Worm (Caenorhabditis elegans) whole organism, L1 larva: Measurements from ENCODE around the gene srw-140.

Experiments
- C04F5.9 ChIP-seq: sonication (generic microtip); optimal IDR thresholded peaks from 2 replicates; lab custom pipeline; 2016; ENCODE audit warnings: missing genetic modification characterization, missing compliant biosample characterization
- C34B4.2 ChIP-seq: sonication (generic microtip); optimal IDR thresholded peaks from 2 replicates; lab custom pipeline; 2017; ENCODE audit warnings: mild to moderate bottlenecking, missing genetic modification characterization, missing compliant biosample characterization
- Y116A8C.19 ChIP-seq: sonication (generic microtip); optimal IDR thresholded peaks from 2 replicates; lab custom pipeline; 2016; ENCODE audit warnings: missing compliant biosample characterization, missing genetic modification characterization, borderline replicate concordance
- ceh-63 ChIP-seq: fragments of 200-800 bp; sonication (Bioruptor generic); optimal IDR thresholded peaks from 2 replicates; lab custom pipeline; 2018; ENCODE audit warnings: mild to moderate bottlenecking, missing genetic modification characterization, missing compliant biosample characterization
- ceh-8 ChIP-seq: fragments of 200-800 bp; sonication (Bioruptor generic); optimal IDR thresholded peaks from 2 replicates; lab custom pipeline; 2018; ENCODE audit warnings: mild to moderate bottlenecking, missing genetic modification characterization, moderate library complexity, missing compliant biosample characterization
- ceh-88 ChIP-seq: fragments of 200-800 bp; sonication (Bioruptor generic); IDR thresholded peaks from 2 replicates; pipeline ENCODE4 v1.3.6; 2022; ENCODE audit warnings: missing genetic modification characterization, missing compliant biosample characterization
- ces-1 ChIP-seq: fragments of 150-350 bp; optimal IDR thresholded peaks from 2 replicates; lab custom pipeline; 2014; ENCODE audit warnings: missing biosample characterization, missing genetic modification reagents, missing genetic modification characterization
- efl-1 ChIP-seq, 4 experiments: fragments of 150-350 bp; optimal IDR thresholded peaks in 3 of 4; peaks in 1 of 4; 1 replicate in 1 of 4; 2 replicates in 3 of 4; lab custom pipeline; 2014; ENCODE audit warnings: missing biosample characterization in 2 of 4, missing genetic modification characterization in 2 of 4, missing genetic modification reagents in 2 of 4
- efl-3 ChIP-seq: fragments of 200-800 bp; sonication (Bioruptor generic); optimal IDR thresholded peaks from 2 replicates; lab custom pipeline; 2018; ENCODE audit warnings: mild to moderate bottlenecking, missing genetic modification characterization, missing compliant biosample characterization
- elt-2 ChIP-seq: sonication (generic microtip); optimal IDR thresholded peaks from 2 replicates; lab custom pipeline; 2016; ENCODE audit warnings: missing genetic modification characterization, mild to moderate bottlenecking, inconsistent platforms, missing compliant biosample characterization, missing genetic modification reagents
- fkh-10 ChIP-seq: sonication (generic microtip); optimal IDR thresholded peaks from 2 replicates; lab custom pipeline; 2017; ENCODE audit warnings: missing biosample characterization, missing genetic modification reagents, missing genetic modification characterization
- fkh-4 ChIP-seq: sonication (generic microtip); optimal IDR thresholded peaks from 2 replicates; lab custom pipeline; 2016; ENCODE audit warnings: missing compliant biosample characterization, missing genetic modification characterization, borderline replicate concordance
- irx-1 ChIP-seq: sonication (generic microtip); optimal IDR thresholded peaks from 2 replicates; lab custom pipeline; 2016; ENCODE audit warnings: missing genetic modification characterization, missing compliant biosample characterization
- jun-1 ChIP-seq: fragments of 150-350 bp; optimal IDR thresholded peaks from 2 replicates; lab custom pipeline; 2014; ENCODE audit warnings: missing biosample characterization, missing genetic modification reagents, missing genetic modification characterization
- lin-15B ChIP-seq: fragments of 150-350 bp; sonication (generic microtip); optimal IDR thresholded peaks from 3 replicates; lab custom pipeline; 2014; ENCODE audit warnings: missing biosample characterization, missing genetic modification characterization
- lin-39 ChIP-seq: fragments of 150-350 bp; optimal IDR thresholded peaks from 2 replicates; lab custom pipeline; 2014; ENCODE audit warnings: missing biosample characterization, missing genetic modification reagents, missing genetic modification characterization
- mab-9 ChIP-seq: fragments of 200-800 bp; sonication (Bioruptor generic); IDR thresholded peaks from 2 replicates; pipeline ENCODE4 v1.3.6; 2022; ENCODE audit warnings: missing genetic modification reagents, missing genetic modification characterization, missing compliant biosample characterization
- nhr-11 ChIP-seq: fragments of 150-350 bp; optimal IDR thresholded peaks from 2 replicates; lab custom pipeline; 2014; ENCODE audit warnings: missing biosample characterization, missing genetic modification characterization
- nhr-237 ChIP-seq: fragments of 150-350 bp; optimal IDR thresholded peaks from 2 replicates; lab custom pipeline; 2014; ENCODE audit warnings: missing biosample characterization, missing genetic modification characterization
- nhr-28 ChIP-seq: fragments of 150-350 bp; optimal IDR thresholded peaks from 2 replicates; lab custom pipeline; 2014; ENCODE audit warnings: missing biosample characterization, missing genetic modification characterization
- nhr-47 ChIP-seq: sonication (generic microtip); optimal IDR thresholded peaks from 2 replicates; lab custom pipeline; 2016; ENCODE audit warnings: mild to moderate bottlenecking, missing genetic modification characterization, moderate library complexity, missing compliant biosample characterization
- nhr-71 ChIP-seq: sonication (generic microtip); optimal IDR thresholded peaks from 2 replicates; lab custom pipeline; 2016; ENCODE audit warnings: mild to moderate bottlenecking, missing genetic modification characterization, moderate library complexity, missing compliant biosample characterization
- nhr-85 ChIP-seq: sonication (generic microtip); peaks from one replicate; lab custom pipeline; 2016; ENCODE audit warnings: missing genetic modification characterization, inconsistent platforms, missing compliant biosample characterization
- pag-3 ChIP-seq: sonication (generic microtip); optimal IDR thresholded peaks from 2 replicates; lab custom pipeline; 2017; ENCODE audit warnings: missing genetic modification characterization, mild to moderate bottlenecking, missing compliant biosample characterization, antibody characterized with exemption, borderline replicate concordance; ENCODE audit not compliant: insufficient read depth
- pax-3 ChIP-seq: fragments of 200-800 bp; sonication (Bioruptor generic); optimal IDR thresholded peaks from 2 replicates; lab custom pipeline; 2018; ENCODE audit warnings: mild to moderate bottlenecking, missing genetic modification characterization, moderate library complexity, missing compliant biosample characterization
- snpc-4 ChIP-seq: fragments of 150-350 bp; optimal IDR thresholded peaks from 2 replicates; lab custom pipeline; 2014; ENCODE audit warnings: missing biosample characterization, missing genetic modification characterization
- sptf-1 ChIP-seq: fragments of 150-350 bp; optimal IDR thresholded peaks from 2 replicates; lab custom pipeline; 2014; ENCODE audit warnings: missing biosample characterization, missing genetic modification characterization
- sup-37 ChIP-seq: fragments of 200-800 bp; sonication (Bioruptor generic); optimal IDR thresholded peaks from 2 replicates; lab custom pipeline; 2018; ENCODE audit warnings: mild to moderate bottlenecking, missing genetic modification characterization, missing compliant biosample characterization
- tbx-2 ChIP-seq: sonication (generic microtip); optimal IDR thresholded peaks from 2 replicates; lab custom pipeline; 2016; ENCODE audit warnings: missing genetic modification characterization, missing compliant biosample characterization
- vab-15 ChIP-seq: sonication (generic microtip); optimal IDR thresholded peaks from 2 replicates; lab custom pipeline; 2017; ENCODE audit warnings: missing genotype, mild to moderate bottlenecking, missing genetic modification characterization, missing compliant biosample characterization

Gene srw-140

ce11 chrV:5169586-5169985 lies 4.1 kb downstream of the srw-140 start, which contains the start of gene srt-64:
TSS of gene srt-64 (minus strand) at chrV:5169686.
- no peak for TF ChIP-seq efl-1 (optimal IDR thresholded peaks at IDR 0.05; lab: Kevin White, UChicago)
- no peak for TF ChIP-seq efl-1 (GFP tag; optimal IDR thresholded peaks at IDR 0.05 in 1 of 2; lab: Kevin White, UChicago)
- no peak for TF ChIP-seq nhr-11
- no peak for TF ChIP-seq irx-1
- TF ChIP-seq nhr-237 (tag; lab: Kevin White, UChicago) = no peak
- no peak for TF ChIP-seq pag-3
- TF ChIP-seq mab-9 = no peak
- TF ChIP-seq tbx-2 (tag; lab: Kevin White, UChicago) = no peak

- TF ChIP-seq lin-39 (tag; lab: Kevin White, UChicago) (no peak), nhr-85 (tag; lab: Kevin White, UChicago) (no peak), fkh-4 (tag; lab: Kevin White, UChicago) (no peak), efl-3 (GFP tag; lab: Kevin White, UChicago) (no peak)
These were observed 7.3 kb downstream of the srw-140 start, which contains the start of gene srt-65 for ce11 chrV:5172833-5173232. TSS of gene srt-65 (minus strand) at chrV:5172933.

- TF ChIP-seq nhr-11 (no peak), nhr-71 (tag; lab: Kevin White, UChicago) (no peak), nhr-85 (tag; lab: Kevin White, UChicago) (no peak), efl-1 (optimal IDR thresholded peaks at IDR 0.05; lab: Kevin White, UChicago) (no peak), efl-1 (GFP tag; optimal IDR thresholded peaks at IDR 0.05 in 1 of 2; lab: Kevin White, UChicago) (peak in 1 of 2 experiments; percentile 49)
These were observed 11.7 kb downstream of the srw-140 start, which contains the start of gene ugt-51 for ce11 chrV:5177209-5177608. TSS of gene ugt-51 (minus strand) at chrV:5177309.

- TF ChIP-seq lin-15B (no peak), pag-3 (no peak), nhr-47 (tag; lab: Kevin White, UChicago) (no peak), fkh-10 (GFP tag; lab: Kevin White, UChicago) (no peak), elt-2 (peak; percentile 6)
These were observed 12.5 kb downstream of the srw-140 start for ce11 chrV:5178051-5178450.

ce11 chrV:5181612-5182011 lies 16.1 kb downstream of the srw-140 start, which contains the start of gene C03A7.2:
TSS of gene C03A7.2 (plus strand) at chrV:5181912.
- TF ChIP-seq sptf-1 (no peak), jun-1 (no peak), vab-15 (tag; lab: Kevin White, UChicago) (no peak), efl-3 (GFP tag; lab: Kevin White, UChicago) (no peak), lin-39 (tag; lab: Kevin White, UChicago) (no peak), Y116A8C.19 (tag; lab: Kevin White, UChicago) (no peak), ces-1 (no peak), C34B4.2 (tag; lab: Kevin White, UChicago) (no peak), nhr-28 (tag; lab: Kevin White, UChicago) (no peak), nhr-11 (no peak), snpc-4 (no peak), pax-3 (tag; lab: Kevin White, UChicago) (no peak), ceh-88 (GFP tag; lab: Robert Waterston, UW) (no peak), nhr-71 (tag; lab: Kevin White, UChicago) (no peak), ceh-8 (GFP tag; lab: Kevin White, UChicago) (no peak), ceh-63 (GFP tag; lab: Kevin White, UChicago) (no peak), nhr-85 (tag; lab: Kevin White, UChicago) (no peak), C04F5.9 (no peak), fkh-10 (GFP tag; lab: Kevin White, UChicago) (no peak)

ce11 chrV:5192501-5192900 lies 27.0 kb downstream of the srw-140 start, which contains the start of gene C03A7.13:
TSS of gene C03A7.13 (minus strand) at chrV:5192543.
- TF ChIP-seq jun-1 (peak; percentile 8), efl-1 (optimal IDR thresholded peaks at IDR 0.05; lab: Kevin White, UChicago) (no peak), efl-1 (GFP tag; optimal IDR thresholded peaks at IDR 0.05 in 1 of 2; lab: Kevin White, UChicago) (peak in 1 of 2 experiments; percentile 51), sup-37 (GFP tag; lab: Kevin White, UChicago) (no peak), elt-2 (peak; percentile 25)
- TF ChIP-seq, all 84 proteins: peak for 3
